Worm (Caenorhabditis elegans) whole organism, L4 larva: Measurements from ENCODE around the gene F28C10.3.

Experiments used
- D1046.2 ChIP-seq: fragments of 200-800 bp; sonication (Bioruptor generic); IDR thresholded peaks from 2 replicates; pipeline ENCODE4 v1.3.6; 2022; ENCODE audit warnings: missing genetic modification characterization, missing compliant biosample characterization
- F10B5.3 ChIP-seq: sonication (generic microtip); optimal IDR thresholded peaks from 2 replicates; lab custom pipeline; 2016; ENCODE audit warnings: mild to moderate bottlenecking, missing genetic modification characterization, missing compliant biosample characterization
- Y48G9A.11 ChIP-seq: fragments of 200-800 bp; sonication (Bioruptor generic); IDR thresholded peaks from 2 replicates; pipeline ENCODE4 v1.3.6; 2022; ENCODE audit warnings: missing genetic modification reagents, missing genetic modification characterization, missing compliant biosample characterization
- aly-2 ChIP-seq: sonication (generic microtip); optimal IDR thresholded peaks from 2 replicates; lab custom pipeline; 2018; ENCODE audit warnings: missing biosample characterization, missing genetic modification characterization
- arid-1 ChIP-seq: fragments of 200-800 bp; sonication (Bioruptor generic); conservative IDR thresholded peaks from 2 replicates; pipeline ENCODE4 v1.3.6; 2022; ENCODE audit warnings: missing genetic modification reagents, missing genetic modification characterization, missing compliant biosample characterization
- ceh-82 ChIP-seq: sonication (generic microtip); optimal IDR thresholded peaks from 2 replicates; lab custom pipeline; 2017; ENCODE audit warnings: missing biosample characterization, missing genetic modification characterization
- daf-16 ChIP-seq, 3 experiments: sonication (generic microtip); optimal IDR thresholded peaks; 2 replicates each; lab custom pipeline; 2016 to 2017; ENCODE audit warnings: missing genetic modification characterization in 3 of 3, missing genetic modification reagents in 3 of 3, mild to moderate bottlenecking in 2 of 3, missing compliant biosample characterization in 2 of 3, missing biosample characterization in 1 of 3, moderate library complexity in 1 of 3
- duxl-1 ChIP-seq: sonication (generic microtip); optimal IDR thresholded peaks from 2 replicates; lab custom pipeline; 2016; ENCODE audit warnings: mild to moderate bottlenecking, missing genetic modification characterization, moderate library complexity, missing compliant biosample characterization; ENCODE audit not compliant: poor library complexity
- dve-1 ChIP-seq: sonication (generic microtip); optimal IDR thresholded peaks from 2 replicates; lab custom pipeline; 2017; ENCODE audit warnings: antibody characterized with exemption, mild to moderate bottlenecking, missing genetic modification characterization, missing compliant biosample characterization; ENCODE audit not compliant: insufficient read depth
- egl-27 ChIP-seq: sonication (generic microtip); optimal IDR thresholded peaks from 3 replicates; lab custom pipeline; 2017; ENCODE audit warnings: missing biosample characterization, missing genetic modification reagents, missing genetic modification characterization
- egl-43 ChIP-seq: fragments of 200-800 bp; sonication (Bioruptor generic); IDR thresholded peaks from 2 replicates; pipeline ENCODE4 v1.3.6; 2022; ENCODE audit warnings: missing genetic modification reagents, missing genetic modification characterization, missing compliant biosample characterization
- gei-8 ChIP-seq: fragments of 200-800 bp; sonication (Bioruptor generic); optimal IDR thresholded peaks from 2 replicates; lab custom pipeline; 2018; ENCODE audit warnings: mild to moderate bottlenecking, missing genetic modification characterization, missing compliant biosample characterization
- hlh-30 ChIP-seq: sonication (generic microtip); optimal IDR thresholded peaks from 2 replicates; lab custom pipeline; 2017; ENCODE audit warnings: antibody characterized with exemption, mild to moderate bottlenecking, missing genetic modification characterization, missing compliant biosample characterization; ENCODE audit not compliant: insufficient read depth
- lin-15B ChIP-seq: fragments of 150-350 bp; sonication (generic microtip); optimal IDR thresholded peaks from 3 replicates; lab custom pipeline; 2014; ENCODE audit warnings: missing biosample characterization, missing genetic modification characterization
- lin-38 ChIP-seq: fragments of 200-800 bp; sonication (Bioruptor generic); IDR thresholded peaks from 2 replicates; pipeline ENCODE4 v1.3.6; 2022; ENCODE audit warnings: missing genetic modification reagents, missing genetic modification characterization, missing compliant biosample characterization
- lin-39 ChIP-seq: fragments of 150-350 bp; optimal IDR thresholded peaks from 2 replicates; lab custom pipeline; 2014; ENCODE audit warnings: missing biosample characterization, missing genetic modification reagents, missing genetic modification characterization
- lir-3 ChIP-seq: sonication (generic microtip); optimal IDR thresholded peaks from 2 replicates; lab custom pipeline; 2016; ENCODE audit warnings: mild to moderate bottlenecking, missing genetic modification characterization, missing compliant biosample characterization
- lsy-2 ChIP-seq, 2 experiments: fragments of 150-350 bp in 1 of 2; sonication (generic microtip) in 1 of 2; optimal IDR thresholded peaks; 2 replicates each; lab custom pipeline; 2014 to 2017; ENCODE audit warnings: missing biosample characterization in 2 of 2, missing genetic modification characterization in 2 of 2
- nhr-102 ChIP-seq: sonication (generic microtip); optimal IDR thresholded peaks from 2 replicates; lab custom pipeline; 2016; ENCODE audit warnings: mild to moderate bottlenecking, missing genetic modification characterization, moderate library complexity, missing compliant biosample characterization
- nhr-25 ChIP-seq: sonication (generic microtip); optimal IDR thresholded peaks from 2 replicates; lab custom pipeline; 2017; ENCODE audit warnings: missing genetic modification characterization, mild to moderate bottlenecking, missing compliant biosample characterization, antibody characterized with exemption, moderate library complexity, borderline replicate concordance; ENCODE audit not compliant: insufficient read depth
- nhr-28 ChIP-seq: fragments of 150-350 bp; optimal IDR thresholded peaks from 2 replicates; lab custom pipeline; 2014; ENCODE audit warnings: missing biosample characterization, missing genetic modification characterization
- nhr-6 ChIP-seq: fragments of 150-350 bp; optimal IDR thresholded peaks from 2 replicates; lab custom pipeline; 2014; ENCODE audit warnings: missing biosample characterization, missing genetic modification characterization
- nhr-76 ChIP-seq: fragments of 150-350 bp; optimal IDR thresholded peaks from 2 replicates; lab custom pipeline; 2014; ENCODE audit warnings: missing biosample characterization, missing genetic modification characterization
- saeg-2 ChIP-seq: fragments of 200-800 bp; sonication (Bioruptor generic); IDR thresholded peaks from 2 replicates; pipeline ENCODE4 v1.3.6; 2022; ENCODE audit warnings: missing genetic modification reagents, missing genetic modification characterization, missing compliant biosample characterization
- set-16 ChIP-seq: fragments of 200-800 bp; sonication (Bioruptor generic); IDR thresholded peaks from 2 replicates; pipeline ENCODE4 v1.3.6; 2022; ENCODE audit warnings: missing genetic modification reagents, missing genetic modification characterization, missing compliant biosample characterization
- snpc-4 ChIP-seq: fragments of 150-350 bp; optimal IDR thresholded peaks from 2 replicates; lab custom pipeline; 2014; ENCODE audit warnings: missing biosample characterization, missing genetic modification characterization
- spr-1 ChIP-seq: sonication (generic microtip); optimal IDR thresholded peaks from 2 replicates; lab custom pipeline; 2016; ENCODE audit warnings: mild to moderate bottlenecking, missing genetic modification characterization, missing compliant biosample characterization
- tra-1 ChIP-seq: fragments of 200-800 bp; sonication (Bioruptor generic); IDR thresholded peaks from 2 replicates; pipeline ENCODE4 v1.3.6; 2022; ENCODE audit warnings: missing genetic modification reagents, missing genetic modification characterization, missing compliant biosample characterization
- unc-62 ChIP-seq, 3 experiments: fragments of 150-350 bp in 1 of 3; sonication (generic microtip); optimal IDR thresholded peaks in 2 of 3; peaks in 1 of 3; 1 replicate in 1 of 3; 2 replicates in 2 of 3; lab custom pipeline; 2014 to 2017; ENCODE audit warnings: missing biosample characterization in 3 of 3, missing genetic modification characterization in 3 of 3, missing genetic modification reagents in 3 of 3, missing genotype in 1 of 3
- zag-1 ChIP-seq: fragments of 150-350 bp; optimal IDR thresholded peaks from 2 replicates; lab custom pipeline; 2014; ENCODE audit warnings: missing biosample characterization, missing genetic modification characterization
- zfp-3 ChIP-seq: fragments of 200-800 bp; sonication (Bioruptor generic); conservative IDR thresholded peaks from 2 replicates; pipeline ENCODE4 v1.3.6; 2022; ENCODE audit warnings: missing genetic modification reagents, missing genetic modification characterization, missing compliant biosample characterization
- ztf-11 ChIP-seq: fragments of 150-350 bp; optimal IDR thresholded peaks from 2 replicates; lab custom pipeline; 2014; ENCODE audit warnings: missing biosample characterization, missing genetic modification characterization
- ztf-7 ChIP-seq: fragments of 150-350 bp; optimal IDR thresholded peaks from 2 replicates; lab custom pipeline; 2014; ENCODE audit warnings: missing biosample characterization, missing genetic modification characterization

The F28C10.3 gene

ce11 chrX:572601-573000, 37.0 kb upstream of the F28C10.3 start, which contains the start of gene mrp-2:
Gene mrp-2, minus strand, starts transcription at chrX:572701.
- no peak for TF ChIP-seq lir-3 (tag; lab: Kevin White, UChicago)
- peak in 1 of 2 experiments; percentile 41 for TF ChIP-seq unc-62 (GFP tag; optimal IDR thresholded peaks at IDR 0.05 in 1 of 2; lab: Kevin White, UChicago)
- TF ChIP-seq unc-62 (tag; optimal IDR thresholded peaks at IDR 0.05; lab: Kevin White, UChicago), result no peak

- no peak for TF ChIP-seq arid-1 (GFP tag; lab: Robert Waterston, UW)
- no peak for TF ChIP-seq zag-1
- TF ChIP-seq daf-16 (GFP tag; optimal IDR thresholded peaks at IDR 0.05; lab: Kevin White, UChicago), result no peak
- TF ChIP-seq daf-16 (tag; optimal IDR thresholded peaks at IDR 0.05; lab: Kevin White, UChicago), result no peak
- TF ChIP-seq aly-2 (tag; lab: Kevin White, UChicago), result no peak
- no peak for TF ChIP-seq nhr-102
- TF ChIP-seq nhr-28 (tag; lab: Kevin White, UChicago), result no peak
- TF ChIP-seq nhr-25 (tag; lab: Kevin White, UChicago), result no peak
- no peak for TF ChIP-seq set-16
- no peak for TF ChIP-seq D1046.2 (GFP tag; lab: Robert Waterston, UW)
- no peak for TF ChIP-seq lin-39 (tag; lab: Kevin White, UChicago)
These were observed 35.7 kb upstream of the F28C10.3 start for ce11 chrX:571367-571766.

ce11 chrX:557857-558256, 22.2 kb upstream of the F28C10.3 start, which contains the start of gene nas-38:
Gene nas-38, plus strand, starts transcription at chrX:558157.
- TF ChIP-seq gei-8 (GFP tag; lab: Kevin White, UChicago) (no peak), lin-15B (tag; lab: Kevin White, UChicago) (no peak), Y48G9A.11 (GFP tag; lab: Robert Waterston, UW) (no peak), spr-1 (tag; lab: Kevin White, UChicago) (no peak), aly-2 (tag; lab: Kevin White, UChicago) (no peak), hlh-30 (tag; lab: Kevin White, UChicago) (no peak), lin-38 (GFP tag; lab: Robert Waterston, UW) (no peak), ztf-7 (no peak), egl-43 (GFP tag; lab: Robert Waterston, UW) (no peak), ceh-82 (no peak), saeg-2 (no peak), lsy-2 (tag; optimal IDR thresholded peaks at IDR 0.05; lab: Kevin White, UChicago) (no peak), snpc-4 (tag; lab: Kevin White, UChicago) (no peak), egl-27 (tag; lab: Kevin White, UChicago) (no peak), zfp-3 (GFP tag; lab: Robert Waterston, UW) (no peak), nhr-76 (no peak), tra-1 (GFP tag; lab: Robert Waterston, UW) (no peak), F10B5.3 (tag; lab: Kevin White, UChicago) (no peak), ztf-11 (tag; lab: Kevin White, UChicago) (no peak)

ce11 chrX:557195-557594, 21.6 kb upstream of the F28C10.3 start, which contains the start of gene hlh-19:
Gene hlh-19, minus strand, starts transcription at chrX:557295.
- TF ChIP-seq zag-1 (no peak), dve-1 (tag; lab: Kevin White, UChicago) (no peak), duxl-1 (no peak), gei-8 (GFP tag; lab: Kevin White, UChicago) (no peak), nhr-6 (tag; lab: Kevin White, UChicago) (no peak), unc-62 (GFP tag; optimal IDR thresholded peaks at IDR 0.05 in 1 of 2; lab: Kevin White, UChicago) (peak in 1 of 2 experiments; percentile 25), unc-62 (tag; optimal IDR thresholded peaks at IDR 0.05; lab: Kevin White, UChicago) (no peak), D1046.2 (GFP tag; lab: Robert Waterston, UW) (no peak)
